Fruit fly (Drosophila melanogaster): ENCODE measurements around the gene CG12105.

Gene CG12105

DNA sequence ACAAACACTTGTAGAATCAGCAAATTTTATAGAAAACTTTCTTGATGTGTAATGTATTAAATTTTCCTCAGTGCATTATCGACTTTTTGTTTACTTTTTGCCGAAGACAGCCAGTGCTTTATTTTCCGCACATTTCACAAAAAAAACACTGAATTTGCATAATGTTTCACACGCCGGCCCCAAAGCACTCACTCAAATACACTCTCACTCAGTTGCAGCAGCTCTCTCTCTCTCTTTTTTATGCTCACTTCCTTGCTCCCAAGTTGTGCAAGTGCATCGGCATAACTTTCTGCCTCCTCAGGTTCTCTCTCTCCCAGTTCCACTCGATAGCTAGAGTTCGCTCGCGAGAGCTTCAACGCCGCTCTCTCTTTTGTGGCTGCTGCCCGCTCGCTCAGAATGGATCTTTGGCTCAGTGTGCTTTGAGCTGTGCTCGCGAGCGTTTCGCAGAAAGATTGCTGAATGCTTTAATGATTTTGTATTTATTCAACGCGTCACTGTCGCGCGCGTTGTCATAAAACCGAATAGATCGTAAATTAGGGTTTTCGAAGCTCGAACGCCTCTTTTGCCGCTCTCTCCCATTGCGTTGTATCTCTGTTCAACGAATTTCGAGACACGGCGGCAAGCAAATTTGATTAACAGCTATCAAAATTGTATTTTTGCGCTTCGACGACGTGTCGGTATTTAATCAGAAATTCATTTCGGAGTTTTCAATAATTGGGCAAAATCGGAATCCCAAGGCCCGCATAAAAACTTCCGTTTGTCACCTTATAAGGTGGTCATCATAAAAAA lies 29.1 kb downstream of the CG12105 start (continued):
- no peak for TF ChIP-seq CG13123 (GFP tag; optimal IDR thresholded peaks at IDR 0.05)
- no peak for TF ChIP-seq CG17612 (GFP tag; IDR thresholded peaks at IDR 0.05)
- TF ChIP-seq nom (GFP tag; optimal IDR thresholded peaks at IDR 0.05), result peak; percentile 75
- TF ChIP-seq z (GFP tag; IDR thresholded peaks at IDR 0.05), result peak; percentile 99
- peak; percentile 18 for TF ChIP-seq D19A (tag; optimal IDR thresholded peaks at IDR 0.05)
- peak; percentile 56 for TF ChIP-seq CG7987 (GFP tag; optimal IDR thresholded peaks at IDR 0.05)
- TF ChIP-seq CG2678 (tag; optimal IDR thresholded peaks at IDR 0.05), result peak; percentile 24
- TF ChIP-seq CG13624 (GFP tag; optimal IDR thresholded peaks at IDR 0.05), result peak; percentile 68
- peak; percentile 62; the same call in 1 of the 2 replicates for TF ChIP-seq ato (GFP tag; IDR thresholded peaks at IDR 0.05; ENCODE audit: partially characterized antibody)
- TF ChIP-seq CG7556 (GFP tag; optimal IDR thresholded peaks at IDR 0.05), result no peak
- no peak for TF ChIP-seq MTF-1 (GFP tag; optimal IDR thresholded peaks at IDR 0.05; ENCODE audit: borderline replicate concordance)
- TF ChIP-seq CG3281 (GFP tag; optimal IDR thresholded peaks at IDR 0.05), result peak; percentile 4
- TF ChIP-seq CG17568 (GFP tag; optimal IDR thresholded peaks at IDR 0.05), result peak; percentile 12
- TF ChIP-seq CG17829 (tag; optimal IDR thresholded peaks at IDR 0.05), result peak; percentile 6
- TF ChIP-seq Oli (tag; optimal IDR thresholded peaks at IDR 0.05), result no peak
- peak; percentile 14 for TF ChIP-seq CG17359 (tag; optimal IDR thresholded peaks at IDR 0.05)
- peak; percentile 24 for TF ChIP-seq CG6254 (GFP tag; optimal IDR thresholded peaks at IDR 0.05)
- no peak for TF ChIP-seq jumu (GFP tag; optimal IDR thresholded peaks at IDR 0.05)
- TF ChIP-seq CG1529 (GFP tag; optimal IDR thresholded peaks at IDR 0.05), result no peak
- TF ChIP-seq CG12236 (GFP tag; optimal IDR thresholded peaks at IDR 0.05), result no peak
- no peak for TF ChIP-seq tap (tag; optimal IDR thresholded peaks at IDR 0.05)
- TF ChIP-seq Abd-B (GFP tag; optimal IDR thresholded peaks at IDR 0.05), result peak; percentile 21
- peak; percentile 68; the same call in 1 of the 2 replicates for TF ChIP-seq Drgx (GFP tag; IDR thresholded peaks at IDR 0.05)
- no peak for TF ChIP-seq CG2129 (GFP tag; IDR thresholded peaks at IDR 0.05; ENCODE audit: partially characterized antibody)
- peak in 1 of 2 experiments; percentile 78 for TF ChIP-seq Pdp1 (GFP tag; optimal IDR thresholded peaks at IDR 0.05)
- TF ChIP-seq CG13894 (tag; optimal IDR thresholded peaks at IDR 0.05), result peak; percentile 54
- TF ChIP-seq vvl (GFP tag; IDR thresholded peaks at IDR 0.05), result peak; percentile 80
- peak; percentile 22 for TF ChIP-seq gcm (GFP tag; optimal IDR thresholded peaks at IDR 0.05)
- TF ChIP-seq p53 (GFP tag; optimal IDR thresholded peaks at IDR 0.05), result no peak
- peak; percentile 47 for TF ChIP-seq Fer1 (GFP tag; optimal IDR thresholded peaks at IDR 0.05)
- peak in 1 of 2 experiments; percentile 35 for TF ChIP-seq Eip74EF (GFP tag; optimal IDR thresholded peaks at IDR 0.05)
- no peak for TF ChIP-seq toy (GFP tag; IDR thresholded peaks at IDR 0.05)
- TF ChIP-seq CG6654 (GFP tag; optimal IDR thresholded peaks at IDR 0.05), result no peak
- no peak for TF ChIP-seq CG8944 (GFP tag; optimal IDR thresholded peaks at IDR 0.05)
- peak in 1 of 3 experiments; percentile 61 for TF ChIP-seq Stat92E (GFP tag; optimal IDR thresholded peaks at IDR 0.05)
- no peak for TF ChIP-seq CG8089 (GFP tag; optimal IDR thresholded peaks at IDR 0.05)
- TF ChIP-seq CG12942 (GFP tag; optimal IDR thresholded peaks at IDR 0.05), result no peak
- TF ChIP-seq Opbp (GFP tag; IDR thresholded peaks at IDR 0.05; ENCODE audit: partially characterized antibody), result peak; percentile 55; the same call in 1 of the 3 replicates
- no peak for TF ChIP-seq peb (GFP tag; IDR thresholded peaks at IDR 0.05)
- no peak for TF ChIP-seq pum (GFP tag; optimal IDR thresholded peaks at IDR 0.05)
- peak; percentile 27 for TF ChIP-seq pb (GFP tag; optimal IDR thresholded peaks at IDR 0.05)
- no peak for TF ChIP-seq CG14965 (GFP tag; optimal IDR thresholded peaks at IDR 0.05; ENCODE audit: borderline replicate concordance)
- TF ChIP-seq CG17802 (tag; optimal IDR thresholded peaks at IDR 0.05), result no peak
- no peak for TF ChIP-seq CG9609 (GFP tag; optimal IDR thresholded peaks at IDR 0.05)
- no peak for TF ChIP-seq br (optimal IDR thresholded peaks at IDR 0.05)
- peak; percentile 44; the same call in 1 of the 2 replicates for TF ChIP-seq Rfx (GFP tag; IDR thresholded peaks at IDR 0.05)
- 0 out of 2 replicates have a peak, but pooled peaks have one; percentile 31 for TF ChIP-seq H2.0 (GFP tag; IDR thresholded peaks at IDR 0.05)
- peak; percentile 29 for TF ChIP-seq CrebB (tag; optimal IDR thresholded peaks at IDR 0.05)
